Fruit fly (Drosophila melanogaster) whole organism, prepupa: Measurements from ENCODE around the gene Rpp21.

ENCODE experiments used
- CG11762 ChIP-seq: fragments of 200-800 bp; sonication (Bioruptor generic); optimal IDR thresholded peaks from 3 replicates; lab custom pipeline; 2016; ENCODE audit warnings: missing biosample characterization, missing genetic modification characterization; ENCODE audit not compliant: insufficient read depth
- Hr39 ChIP-seq: fragments of 200-800 bp; sonication (Bioruptor generic); optimal IDR thresholded peaks from 2 replicates; lab custom pipeline; 2016; ENCODE audit warnings: missing biosample characterization, missing genetic modification characterization
- OdsH ChIP-seq: fragments of 200-800 bp; sonication (Bioruptor generic); optimal IDR thresholded peaks from 3 replicates; lab custom pipeline; 2016; ENCODE audit warnings: missing biosample characterization, missing genetic modification characterization
- acj6 ChIP-seq: fragments of 200-800 bp; sonication (Bioruptor generic); optimal IDR thresholded peaks from 3 replicates; lab custom pipeline; 2016; ENCODE audit warnings: missing biosample characterization, missing genetic modification characterization
- spab ChIP-seq: fragments of 200-800 bp; sonication (Bioruptor generic); optimal IDR thresholded peaks from 2 replicates; lab custom pipeline; 2017; ENCODE audit warnings: missing biosample characterization, mild to moderate bottlenecking, missing genetic modification characterization, missing genetic modification reagents

dm6 chrX:1006182-1006581 is 24.4 kb upstream of the Rpp21 start:
- TF ChIP-seq CG11762 (GFP tag; lab: Kevin White, UChicago) (no peak), Hr39 (GFP tag; lab: Kevin White, UChicago) (no peak), OdsH (GFP tag; lab: Kevin White, UChicago) (no peak), spab (GFP tag; lab: Kevin White, UChicago) (no peak), acj6 (GFP tag; lab: Kevin White, UChicago) (no peak)
